Comparison of ENCODE assay signal across 1 worm cellular context in the genomic region with DNA sequence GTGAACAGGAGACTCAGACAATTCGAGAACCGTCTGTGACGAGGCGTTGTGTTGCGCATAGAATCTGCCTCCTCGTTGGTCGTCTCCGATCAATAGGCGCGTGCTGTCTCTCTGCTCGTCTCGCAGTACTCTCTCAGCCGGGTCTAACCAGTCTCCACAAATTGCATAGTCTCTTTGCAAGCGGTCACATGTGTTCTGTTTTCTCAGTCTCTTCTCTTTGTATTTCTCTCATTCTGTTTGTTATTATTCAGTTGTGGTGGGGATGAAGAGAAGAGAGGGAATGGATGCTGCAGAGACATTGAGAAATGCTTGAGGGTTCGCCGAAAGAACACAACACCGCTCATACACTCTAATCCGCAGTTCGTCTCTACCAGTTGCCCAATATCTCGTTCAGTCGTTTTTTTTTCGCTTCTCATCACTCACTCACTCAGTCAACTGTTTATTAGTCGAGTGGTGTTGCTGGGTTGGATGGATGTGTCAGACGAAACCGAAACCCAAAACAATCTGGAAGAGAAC.
TF ChIP-seq lines count a peak whose summit lies in the region.

No protein-coding gene starts in this region.

TF ChIP-seq in whole organism, L4 larva, 104 proteins besides CTCF, POLR2A, EP300 and RAD21 (continued from another document):
- peak; percentile 82; the same call in 1 of the 2 replicates for TF ChIP-seq saeg-2 (GFP tag; IDR thresholded peaks at IDR 0.05; lab: Robert Waterston, UW)
- TF ChIP-seq zip-2 (tag; optimal IDR thresholded peaks at IDR 0.05; lab: Kevin White, UChicago): peak; percentile 74
- peak; percentile 86 for TF ChIP-seq zag-1 (tag; optimal IDR thresholded peaks at IDR 0.05; lab: Kevin White, UChicago)
- peak; percentile 50 for TF ChIP-seq ceh-32 (tag; optimal IDR thresholded peaks at IDR 0.05; lab: Kevin White, UChicago; ENCODE audit: poor library complexity)
- no peak for TF ChIP-seq Y48G9A.11 (GFP tag; IDR thresholded peaks at IDR 0.05; lab: Robert Waterston, UW)
- TF ChIP-seq pqm-1 (tag; optimal IDR thresholded peaks at IDR 0.05; lab: Kevin White, UChicago): no peak
- TF ChIP-seq ZK337.2 (GFP tag; IDR thresholded peaks at IDR 0.05; lab: Robert Waterston, UW): peak; percentile 23; the same call in 1 of the 2 replicates
- TF ChIP-seq lin-39 (tag; optimal IDR thresholded peaks at IDR 0.05; lab: Kevin White, UChicago): no peak
- no peak for TF ChIP-seq ceh-62 (tag; optimal IDR thresholded peaks at IDR 0.05; lab: Kevin White, UChicago)
- TF ChIP-seq dve-1 (tag; optimal IDR thresholded peaks at IDR 0.05; lab: Kevin White, UChicago; ENCODE audit: insufficient read depth): peak; percentile 98
- TF ChIP-seq lsy-2 (tag; optimal IDR thresholded peaks at IDR 0.05; lab: Kevin White, UChicago): peak; percentile 90 to 95
- peak; percentile 83 for TF ChIP-seq jun-1 (tag; optimal IDR thresholded peaks at IDR 0.05; lab: Kevin White, UChicago)
- peak; percentile 97 for TF ChIP-seq rbr-2 (tag; optimal IDR thresholded peaks at IDR 0.05; lab: Kevin White, UChicago)
- peak; percentile 89 for TF ChIP-seq F37D6.2 (tag; optimal IDR thresholded peaks at IDR 0.05; lab: Kevin White, UChicago)
- TF ChIP-seq nhr-41 (GFP tag; IDR thresholded peaks at IDR 0.05; lab: Robert Waterston, UW): no peak
- TF ChIP-seq spr-3 (GFP tag; optimal IDR thresholded peaks at IDR 0.05; lab: Kevin White, UChicago): peak; percentile 59
- no peak for TF ChIP-seq nhr-76 (tag; optimal IDR thresholded peaks at IDR 0.05; lab: Kevin White, UChicago)
- TF ChIP-seq fkh-10 (GFP tag; optimal IDR thresholded peaks at IDR 0.05; lab: Kevin White, UChicago): peak; percentile 97
- TF ChIP-seq ama-1 (optimal IDR thresholded peaks at IDR 0.05; lab: Kevin White, UChicago): peak; percentile 74
- no peak for TF ChIP-seq dmd-9 (GFP tag; IDR thresholded peaks at IDR 0.05; lab: Robert Waterston, UW)
- TF ChIP-seq spr-1 (tag; optimal IDR thresholded peaks at IDR 0.05; lab: Kevin White, UChicago): peak; percentile 86
- peak; percentile 70 for TF ChIP-seq mes-2 (tag; optimal IDR thresholded peaks at IDR 0.05; lab: Kevin White, UChicago; ENCODE audit: poor library complexity, severe bottlenecking)
- peak; percentile 99 to 100 for TF ChIP-seq mdl-1 (tag; optimal IDR thresholded peaks at IDR 0.05; lab: Kevin White, UChicago)
- peak; percentile 26 for TF ChIP-seq skn-1 (tag; optimal IDR thresholded peaks at IDR 0.05; lab: Kevin White, UChicago)
- no peak for TF ChIP-seq lin-15B (tag; optimal IDR thresholded peaks at IDR 0.05; lab: Kevin White, UChicago)
- TF ChIP-seq set-16 (GFP tag; IDR thresholded peaks at IDR 0.05; lab: Robert Waterston, UW): peak; percentile 87
- TF ChIP-seq lim-7 (GFP tag; IDR thresholded peaks at IDR 0.05; lab: Robert Waterston, UW): 0 out of 2 replicates have a peak, but pooled peaks have one; percentile 12
- peak; percentile 97 for TF ChIP-seq nhr-11 (tag; optimal IDR thresholded peaks at IDR 0.05; lab: Kevin White, UChicago)
- peak; percentile 91 for TF ChIP-seq egl-43 (GFP tag; IDR thresholded peaks at IDR 0.05; lab: Robert Waterston, UW)
- TF ChIP-seq ceh-20 (GFP tag; IDR thresholded peaks at IDR 0.05; lab: Robert Waterston, UW): peak; percentile 89
- peak; percentile 49 for TF ChIP-seq unc-130 (GFP tag; optimal IDR thresholded peaks at IDR 0.05; lab: Kevin White, UChicago)
- no peak for TF ChIP-seq daf-12 (tag; optimal IDR thresholded peaks at IDR 0.05; lab: Kevin White, UChicago)
- TF ChIP-seq vab-7 (GFP tag; IDR thresholded peaks at IDR 0.05; lab: Robert Waterston, UW): peak; percentile 65
- peak; percentile 37 for TF ChIP-seq egl-27 (tag; optimal IDR thresholded peaks at IDR 0.05; lab: Kevin White, UChicago)
- peak; percentile 90 for TF ChIP-seq ceh-28 (tag; optimal IDR thresholded peaks at IDR 0.05; lab: Kevin White, UChicago)
- peak; percentile 91 for TF ChIP-seq dmd-6 (GFP tag; IDR thresholded peaks at IDR 0.05; lab: Robert Waterston, UW)
- peak; percentile 3 for TF ChIP-seq Y5F2A.4 (GFP tag; optimal IDR thresholded peaks at IDR 0.05; lab: Kevin White, UChicago)
- peak; percentile 61 to 91 for TF ChIP-seq hif-1 (tag; optimal IDR thresholded peaks at IDR 0.05; lab: Kevin White, UChicago)
- peak in 1 of 2 experiments; percentile 99 for TF ChIP-seq unc-62 (GFP tag; optimal IDR thresholded peaks at IDR 0.05 in 1 of 2; lab: Kevin White, UChicago)
- TF ChIP-seq unc-62 (tag; optimal IDR thresholded peaks at IDR 0.05; lab: Kevin White, UChicago): no peak
- no peak for TF ChIP-seq F44E2.7 (GFP tag; IDR thresholded peaks at IDR 0.05; lab: Robert Waterston, UW)
- TF ChIP-seq F49E8.2 (tag; optimal IDR thresholded peaks at IDR 0.05; lab: Kevin White, UChicago; ENCODE audit: borderline replicate concordance): no peak
- no peak for TF ChIP-seq mxl-2 (GFP tag; conservative IDR thresholded peaks at IDR 0.05; lab: Robert Waterston, UW)
- TF ChIP-seq daf-16 (GFP tag; optimal IDR thresholded peaks at IDR 0.05; lab: Kevin White, UChicago): peak; percentile 2 to 97
- peak; percentile 98 for TF ChIP-seq daf-16 (tag; optimal IDR thresholded peaks at IDR 0.05; lab: Kevin White, UChicago)
- TF ChIP-seq ztf-11 (tag; optimal IDR thresholded peaks at IDR 0.05; lab: Kevin White, UChicago): no peak
- no peak for TF ChIP-seq daf-8 (GFP tag; IDR thresholded peaks at IDR 0.05; lab: Robert Waterston, UW)
- peak; percentile 81 for TF ChIP-seq lin-13 (GFP tag; optimal IDR thresholded peaks at IDR 0.05; lab: Kevin White, UChicago)
- no peak for TF ChIP-seq F26F4.8 (GFP tag; conservative IDR thresholded peaks at IDR 0.05; lab: Robert Waterston, UW)
- peak; percentile 83 for TF ChIP-seq nhr-102 (tag; optimal IDR thresholded peaks at IDR 0.05; lab: Kevin White, UChicago)
- TF ChIP-seq gei-8 (GFP tag; optimal IDR thresholded peaks at IDR 0.05; lab: Kevin White, UChicago): peak; percentile 19
- no peak for TF ChIP-seq zip-11 (GFP tag; IDR thresholded peaks at IDR 0.05; lab: Robert Waterston, UW)
- TF ChIP-seq nhr-237 (tag; optimal IDR thresholded peaks at IDR 0.05; lab: Kevin White, UChicago): no peak
